Fruit fly (Drosophila melanogaster) whole organism, embryonic: ENCODE data around the gene CG5139.

Source experiments
- Asciz ChIP-seq: fragments of 200-800 bp; sonication (Bioruptor generic); optimal IDR thresholded peaks from 2 replicates; lab custom pipeline; 2017; ENCODE audit warnings: missing biosample characterization, mild to moderate bottlenecking, missing genetic modification characterization, missing genetic modification reagents
- Atf3 ChIP-seq: fragments of 200-800 bp; sonication (Bioruptor generic); optimal IDR thresholded peaks from 3 replicates; lab custom pipeline; 2016; ENCODE audit warnings: missing biosample characterization, missing genetic modification characterization
- Bdp1 ChIP-seq: fragments of 200-800 bp; sonication (Bioruptor generic); optimal IDR thresholded peaks from 3 replicates; lab custom pipeline; 2016; ENCODE audit warnings: missing biosample characterization, missing genetic modification characterization
- C15 ChIP-seq: fragments of 200-800 bp; sonication (Bioruptor generic); IDR thresholded peaks from 3 replicates; pipeline ENCODE4 v1.3.6; 2022; ENCODE audit warnings: missing biosample characterization, missing genetic modification characterization
- CG11504 ChIP-seq: fragments of 200-800 bp; sonication (Bioruptor generic); optimal IDR thresholded peaks from 3 replicates; lab custom pipeline; 2019; ENCODE audit warnings: missing biosample characterization, mild to moderate bottlenecking, missing genetic modification characterization, moderate library complexity
- CG11723 ChIP-seq: fragments of 200-800 bp; sonication (Bioruptor generic); optimal IDR thresholded peaks from 2 replicates; lab custom pipeline; 2017; ENCODE audit warnings: missing biosample characterization, mild to moderate bottlenecking, missing genetic modification characterization
- CG1233 ChIP-seq: fragments of 200-800 bp; sonication (Bioruptor generic); optimal IDR thresholded peaks from 4 replicates; lab custom pipeline; 2018; ENCODE audit warnings: missing biosample characterization, mild to moderate bottlenecking, missing genetic modification characterization
- CG12659 ChIP-seq: fragments of 200-800 bp; sonication (Bioruptor generic); optimal IDR thresholded peaks from 3 replicates; lab custom pipeline; 2017; ENCODE audit warnings: mild to moderate bottlenecking, missing biosample characterization, missing genetic modification reagents, missing genetic modification characterization
- CG14050 ChIP-seq: fragments of 200-800 bp; sonication (Bioruptor generic); IDR thresholded peaks from 3 replicates; pipeline ENCODE4 v1.3.6; 2022; ENCODE audit warnings: missing biosample characterization, missing genetic modification characterization
- CG14441 ChIP-seq: fragments of 200-800 bp; sonication (Bioruptor generic); IDR thresholded peaks from 2 replicates; pipeline ENCODE4 v1.3.6; 2022; ENCODE audit warnings: missing biosample characterization, missing genetic modification characterization
- CG15269 ChIP-seq: fragments of 200-800 bp; sonication (Bioruptor generic); optimal IDR thresholded peaks from 2 replicates; lab custom pipeline; 2018; ENCODE audit warnings: missing biosample characterization, mild to moderate bottlenecking, missing genetic modification characterization, moderate library complexity
- CG1529 ChIP-seq: fragments of 200-800 bp; sonication (Bioruptor generic); optimal IDR thresholded peaks from 3 replicates; lab custom pipeline; 2018; ENCODE audit warnings: missing biosample characterization, missing genetic modification characterization
- CG16779 ChIP-seq: fragments of 200-800 bp; sonication (Bioruptor generic); IDR thresholded peaks from 2 replicates; pipeline ENCODE4 v1.3.6; 2022; ENCODE audit warnings: missing biosample characterization, missing genetic modification characterization
- CG17328 ChIP-seq: fragments of 200-800 bp; sonication (Bioruptor generic); IDR thresholded peaks from 2 replicates; pipeline ENCODE4 v1.3.6; 2022; ENCODE audit warnings: missing biosample characterization, missing genetic modification characterization
- CG2116 ChIP-seq: fragments of 200-800 bp; sonication (Bioruptor generic); optimal IDR thresholded peaks from 3 replicates; lab custom pipeline; 2018; ENCODE audit warnings: missing biosample characterization, mild to moderate bottlenecking, missing genetic modification characterization
- CG2129 ChIP-seq: fragments of 200-800 bp; sonication (Bioruptor generic); IDR thresholded peaks from 2 replicates; pipeline ENCODE4 v1.3.6; 2022; ENCODE audit warnings: missing biosample characterization, missing genetic modification characterization; ENCODE audit not compliant: partially characterized antibody
- CG2199 ChIP-seq: fragments of 200-800 bp; sonication (Bioruptor generic); IDR thresholded peaks from 3 replicates; pipeline ENCODE4 v1.3.6; 2022; ENCODE audit warnings: missing biosample characterization, missing genetic modification characterization
- CG2678 ChIP-seq: fragments of 200-800 bp; sonication (Bioruptor generic); optimal IDR thresholded peaks from 3 replicates; lab custom pipeline; 2019; ENCODE audit warnings: missing biosample characterization, mild to moderate bottlenecking, missing genetic modification characterization, moderate library complexity
- CG2712 ChIP-seq: fragments of 200-800 bp; optimal IDR thresholded peaks from 3 replicates; lab custom pipeline; 2019; ENCODE audit warnings: missing biosample characterization, mild to moderate bottlenecking, missing genetic modification characterization, moderate library complexity
- CG3407 ChIP-seq: fragments of 200-800 bp; sonication (Bioruptor generic); optimal IDR thresholded peaks from 2 replicates; lab custom pipeline; 2018; ENCODE audit warnings: missing biosample characterization, mild to moderate bottlenecking, missing genetic modification characterization
- CG6175 ChIP-seq: fragments of 200-800 bp; sonication (Bioruptor generic); IDR thresholded peaks from 3 replicates; pipeline ENCODE4 v1.3.6; 2022; ENCODE audit warnings: missing biosample characterization, missing genetic modification characterization
- CG7271 ChIP-seq: fragments of 200-800 bp; sonication (Bioruptor generic); optimal IDR thresholded peaks from 2 replicates; lab custom pipeline; 2018; ENCODE audit warnings: missing biosample characterization, mild to moderate bottlenecking, missing genetic modification characterization, moderate library complexity
- CG7556 ChIP-seq: fragments of 200-800 bp; sonication (Bioruptor generic); optimal IDR thresholded peaks from 2 replicates; lab custom pipeline; 2017; ENCODE audit warnings: missing biosample characterization, mild to moderate bottlenecking, missing genetic modification characterization
- CG8388 ChIP-seq: fragments of 200-800 bp; sonication (Bioruptor generic); optimal IDR thresholded peaks from 2 replicates; lab custom pipeline; 2019; ENCODE audit warnings: missing biosample characterization, mild to moderate bottlenecking, missing genetic modification characterization, moderate library complexity
- CG8478 ChIP-seq: fragments of >200 bp; optimal IDR thresholded peaks from 2 replicates; lab custom pipeline; 2018
- CHES-1-like ChIP-seq: fragments of 200-800 bp; sonication (Bioruptor generic); optimal IDR thresholded peaks from 2 replicates; lab custom pipeline; 2016; ENCODE audit warnings: missing biosample characterization, missing genetic modification characterization
- CTCF ChIP-seq: fragments of 200-800 bp; sonication (Bioruptor generic); optimal IDR thresholded peaks from 2 replicates; lab custom pipeline; 2017; ENCODE audit warnings: missing biosample characterization, mild to moderate bottlenecking, missing genetic modification characterization, moderate library complexity
- Dref ChIP-seq: fragments of 200-800 bp; sonication (Bioruptor generic); IDR thresholded peaks from 2 replicates; pipeline ENCODE4 v1.3.6; 2022; ENCODE audit warnings: missing biosample characterization, missing genetic modification characterization
- Fer3 ChIP-seq: fragments of 200-800 bp; sonication (Bioruptor generic); optimal IDR thresholded peaks from 2 replicates; lab custom pipeline; 2018; ENCODE audit warnings: missing biosample characterization, mild to moderate bottlenecking, missing genetic modification characterization, moderate library complexity
- NC2α ChIP-seq: fragments of 200-800 bp; sonication (Bioruptor generic); optimal IDR thresholded peaks from 2 replicates; lab custom pipeline; 2016; ENCODE audit warnings: missing biosample characterization, missing genetic modification characterization
- PHDP ChIP-seq: fragments of 200-800 bp; sonication (Bioruptor generic); optimal IDR thresholded peaks from 3 replicates; lab custom pipeline; 2018; ENCODE audit warnings: missing biosample characterization, mild to moderate bottlenecking, missing genetic modification characterization, moderate library complexity
- Poxn ChIP-seq: fragments of 200-800 bp; sonication (Bioruptor generic); IDR thresholded peaks from 2 replicates; pipeline ENCODE4 v1.3.6; 2022; ENCODE audit warnings: missing biosample characterization, missing genetic modification characterization
- Usf ChIP-seq: fragments of 200-800 bp; sonication (Bioruptor generic); optimal IDR thresholded peaks from 2 replicates; lab custom pipeline; 2017; ENCODE audit warnings: missing genotype, missing biosample characterization, missing genetic modification characterization
- bcd ChIP-seq: fragments of 200-800 bp; sonication (Bioruptor generic); optimal IDR thresholded peaks from 2 replicates; lab custom pipeline; 2017; ENCODE audit warnings: missing biosample characterization, mild to moderate bottlenecking, missing genetic modification characterization
- croc ChIP-seq: fragments of 200-800 bp; sonication (Bioruptor generic); conservative IDR thresholded peaks from 3 replicates; pipeline ENCODE4 v1.3.6; 2022; ENCODE audit warnings: missing biosample characterization, missing genetic modification characterization
- dimm ChIP-seq: fragments of 200-800 bp; sonication (Bioruptor generic); IDR thresholded peaks from 2 replicates; pipeline ENCODE4 v1.3.6; 2022; ENCODE audit warnings: missing biosample characterization, missing genetic modification characterization
- emc ChIP-seq: fragments of 200-800 bp; sonication (Bioruptor generic); optimal IDR thresholded peaks from 2 replicates; lab custom pipeline; 2016; ENCODE audit warnings: missing biosample characterization, missing genetic modification characterization
- fd3F ChIP-seq: fragments of 200-800 bp; sonication (Bioruptor generic); optimal IDR thresholded peaks from 2 replicates; lab custom pipeline; 2018; ENCODE audit warnings: missing biosample characterization, mild to moderate bottlenecking, missing genetic modification characterization, moderate library complexity
- gfzf ChIP-seq: fragments of 200-800 bp; sonication (Bioruptor generic); optimal IDR thresholded peaks from 2 replicates; lab custom pipeline; 2016; ENCODE audit warnings: missing biosample characterization, mild to moderate bottlenecking, missing genetic modification characterization, moderate library complexity
- gsb-n ChIP-seq: fragments of 200-800 bp; sonication (Bioruptor generic); optimal IDR thresholded peaks from 3 replicates; lab custom pipeline; 2018; ENCODE audit warnings: missing biosample characterization, mild to moderate bottlenecking, missing genetic modification characterization
- insv ChIP-seq, 2 experiments: fragments of 200-800 bp; sonication (Bioruptor generic); optimal IDR thresholded peaks; 3 replicates each; lab custom pipeline; 2016 to 2018; ENCODE audit warnings: missing biosample characterization in 2 of 2, missing genetic modification characterization in 2 of 2
- lab ChIP-seq: fragments of 200-800 bp; sonication (Bioruptor generic); optimal IDR thresholded peaks from 3 replicates; lab custom pipeline; 2017; ENCODE audit warnings: missing biosample characterization, missing genetic modification characterization, mild to moderate bottlenecking, moderate library complexity, missing genetic modification reagents
- nerfin-2 ChIP-seq: fragments of 200-800 bp; sonication (Bioruptor generic); IDR thresholded peaks from 2 replicates; pipeline ENCODE4 v1.3.6; 2022; ENCODE audit warnings: missing biosample characterization, missing genetic modification characterization; ENCODE audit not compliant: partially characterized antibody
- oc ChIP-seq: fragments of 200-800 bp; sonication (Bioruptor generic); optimal IDR thresholded peaks from 2 replicates; lab custom pipeline; 2018; ENCODE audit warnings: missing biosample characterization, mild to moderate bottlenecking, missing genetic modification characterization, moderate library complexity
- pb ChIP-seq: fragments of 200-800 bp; sonication (Bioruptor generic); optimal IDR thresholded peaks from 3 replicates; lab custom pipeline; 2016; ENCODE audit warnings: missing biosample characterization, missing genetic modification characterization
- prd ChIP-seq, 3 experiments: fragments of >200 bp in 2 of 3; fragments of 200-800 bp in 1 of 3; sonication (Bioruptor generic) in 1 of 3; optimal IDR thresholded peaks in 2 of 3; IDR thresholded peaks in 1 of 3; 2 replicates in 2 of 3; 3 replicates in 1 of 3; pipeline versions ENCODE4 v1.3.6 to Lab custom; 2017 to 2022; ENCODE audit warnings: missing biosample characterization in 1 of 3, missing genetic modification characterization in 1 of 3
- row ChIP-seq: fragments of 200-800 bp; sonication (Bioruptor generic); IDR thresholded peaks from 3 replicates; pipeline ENCODE4 v1.3.6; 2022; ENCODE audit warnings: missing biosample characterization, missing genetic modification characterization
- schlank ChIP-seq: fragments of 200-800 bp; sonication (Bioruptor generic); optimal IDR thresholded peaks from 2 replicates; lab custom pipeline; 2018; ENCODE audit warnings: missing biosample characterization, mild to moderate bottlenecking, missing genetic modification characterization
- slou ChIP-seq: fragments of 200-800 bp; sonication (Bioruptor generic); optimal IDR thresholded peaks from 3 replicates; lab custom pipeline; 2016; ENCODE audit warnings: missing biosample characterization, missing genetic modification characterization
- ssp ChIP-seq: fragments of 200-800 bp; sonication (Bioruptor generic); IDR thresholded peaks from 2 replicates; pipeline ENCODE4 v1.3.6; 2022; ENCODE audit warnings: missing biosample characterization, missing genetic modification characterization
- tx ChIP-seq: fragments of 200-800 bp; sonication (Bioruptor generic); optimal IDR thresholded peaks from 2 replicates; lab custom pipeline; 2016; ENCODE audit warnings: missing biosample characterization, missing genetic modification characterization
- vvl ChIP-seq: fragments of 200-800 bp; sonication (Bioruptor generic); IDR thresholded peaks from 2 replicates; pipeline ENCODE4 v1.3.6; 2022; ENCODE audit warnings: missing biosample characterization, missing genetic modification characterization

The CG5139 gene

dm6 chr2L:1214465-1214864 is 15.4 kb upstream of the CG5139 start (continued):
- TF ChIP-seq CTCF (GFP tag; lab: Kevin White, UChicago) (no peak), CG16779 (GFP tag; lab: Robert Waterston, UW) (no peak), CG2199 (GFP tag; lab: Robert Waterston, UW) (no peak), prd (optimal IDR thresholded peaks at IDR 0.05; lab: Kevin White, UChicago) (no peak), prd (GFP tag; IDR thresholded peaks at IDR 0.05; lab: Robert Waterston, UW) (peak; percentile 76), emc (no peak), CG14050 (GFP tag; lab: Robert Waterston, UW) (peak; percentile 22; the same call in 1 of the 3 replicates), croc (no peak; the same call in 2 of the 3 replicates), tx (no peak), CG6175 (GFP tag; lab: Robert Waterston, UW) (no peak), row (GFP tag; lab: Robert Waterston, UW) (peak; percentile 61), gsb-n (tag; lab: Kevin White, UChicago) (peak; percentile 12), PHDP (tag; lab: Kevin White, UChicago) (peak; percentile 48), Atf3 (GFP tag; lab: Kevin White, UChicago) (no peak), nerfin-2 (no peak), Bdp1 (no peak), Usf (GFP tag; lab: Kevin White, UChicago) (no peak), oc (tag; lab: Kevin White, UChicago) (no peak), CG8478 (lab: Kevin White, UChicago) (no peak), schlank (tag; lab: Kevin White, UChicago) (no peak), CG2678 (tag; lab: Kevin White, UChicago) (peak; percentile 61), Asciz (GFP tag; lab: Kevin White, UChicago) (no peak), CG2712 (tag; lab: Kevin White, UChicago) (peak; percentile 58), vvl (peak; percentile 79), slou (GFP tag; lab: Kevin White, UChicago) (no peak), bcd (GFP tag; lab: Kevin White, UChicago) (peak; percentile 40), ssp (GFP tag; lab: Robert Waterston, UW) (peak; percentile 32; the same call in 1 of the 2 replicates), CG2129 (GFP tag; lab: Robert Waterston, UW) (no peak), CG11504 (tag; lab: Kevin White, UChicago) (peak; percentile 62), CG7271 (tag; lab: Kevin White, UChicago) (no peak), Fer3 (tag; lab: Kevin White, UChicago) (peak; percentile 36), CG1233 (GFP tag; lab: Kevin White, UChicago) (peak; percentile 16), fd3F (GFP tag; lab: Kevin White, UChicago) (no peak), CG1529 (GFP tag; lab: Kevin White, UChicago) (peak; percentile 18), CG8388 (GFP tag; lab: Kevin White, UChicago) (peak; percentile 41), insv (GFP tag; optimal IDR thresholded peaks at IDR 0.05; lab: Kevin White, UChicago) (no peak), C15 (GFP tag; lab: Robert Waterston, UW) (0 out of 3 replicates have a peak, but pooled peaks have one; percentile 28), CG14441 (peak; percentile 58), CG12659 (GFP tag; lab: Kevin White, UChicago) (peak; percentile 11), CG11723 (GFP tag; lab: Kevin White, UChicago) (no peak), Poxn (GFP tag; lab: Robert Waterston, UW) (no peak), Dref (GFP tag; lab: Robert Waterston, UW) (no peak), CG3407 (GFP tag; lab: Kevin White, UChicago) (peak; percentile 16), CHES-1-like (GFP tag; lab: Kevin White, UChicago) (no peak), dimm (GFP tag; lab: Robert Waterston, UW) (no peak), CG17328 (GFP tag; lab: Robert Waterston, UW) (peak; percentile 68), CG15269 (peak; percentile 50), lab (GFP tag; lab: Kevin White, UChicago) (peak; percentile 73), NC2α (GFP tag; lab: Kevin White, UChicago) (no peak), pb (GFP tag; lab: Kevin White, UChicago) (no peak), gfzf (no peak), CG2116 (GFP tag; lab: Kevin White, UChicago) (no peak), CG7556 (GFP tag; lab: Kevin White, UChicago) (peak; percentile 46)
